Worm (Caenorhabditis elegans): ENCODE data around the gene Y81B9A.2.
A peak's percentile ranks its signal among the peaks of the same experiment; 100 is the strongest.

The Y81B9A.2 gene

ce11 chrX:9213873-9214341, 30.0 kb downstream of the Y81B9A.2 start, which contains the start of gene C35B8.3 (continued):
- no peak for TF ChIP-seq Y105C5A.15 (GFP tag; IDR thresholded peaks at IDR 0.05)
- no peak for TF ChIP-seq ceh-32 (tag; optimal IDR thresholded peaks at IDR 0.05; ENCODE audit: poor library complexity)
- no peak for TF ChIP-seq lin-29 (GFP tag; IDR thresholded peaks at IDR 0.05)
- TF ChIP-seq daf-16 (GFP tag; optimal IDR thresholded peaks at IDR 0.05), result no peak
- peak; percentile 81 for TF ChIP-seq daf-16 (tag; optimal IDR thresholded peaks at IDR 0.05)
- TF ChIP-seq R02D3.7 (tag; optimal IDR thresholded peaks at IDR 0.05), result no peak
- TF ChIP-seq tag-97 (GFP tag; IDR thresholded peaks at IDR 0.05), result no peak
- TF ChIP-seq egl-43 (GFP tag; IDR thresholded peaks at IDR 0.05), result no peak
- no peak for TF ChIP-seq dmd-9 (GFP tag; IDR thresholded peaks at IDR 0.05)
- no peak for TF ChIP-seq ceh-20 (GFP tag; IDR thresholded peaks at IDR 0.05)
- TF ChIP-seq unc-62 (GFP tag; optimal IDR thresholded peaks at IDR 0.05 in 1 of 2), result peak in 1 of 2 experiments; percentile 84
- TF ChIP-seq unc-62 (tag; optimal IDR thresholded peaks at IDR 0.05), result no peak
- TF ChIP-seq snpc-4 (tag; optimal IDR thresholded peaks at IDR 0.05), result no peak
- TF ChIP-seq fkh-10 (GFP tag; optimal IDR thresholded peaks at IDR 0.05), result no peak
- no peak for TF ChIP-seq F44E2.7 (GFP tag; IDR thresholded peaks at IDR 0.05)
- TF ChIP-seq madf-9 (GFP tag; conservative IDR thresholded peaks at IDR 0.05), result no peak
- TF ChIP-seq mdt-29 (GFP tag; IDR thresholded peaks at IDR 0.05), result no peak
- no peak for TF ChIP-seq cey-2 (tag; optimal IDR thresholded peaks at IDR 0.05; ENCODE audit: borderline replicate concordance, insufficient read depth)
- TF ChIP-seq nhr-111 (GFP tag; optimal IDR thresholded peaks at IDR 0.05), result no peak
- TF ChIP-seq zip-11 (GFP tag; IDR thresholded peaks at IDR 0.05), result no peak
- no peak for TF ChIP-seq lin-39 (tag; optimal IDR thresholded peaks at IDR 0.05)
- TF ChIP-seq unc-130 (GFP tag; optimal IDR thresholded peaks at IDR 0.05), result no peak
- no peak for TF ChIP-seq T20F7.1 (GFP tag; optimal IDR thresholded peaks at IDR 0.05)
- TF ChIP-seq nhr-11 (tag; optimal IDR thresholded peaks at IDR 0.05), result no peak
- no peak for TF ChIP-seq F10B5.3 (tag; optimal IDR thresholded peaks at IDR 0.05)
- peak; percentile 97 for TF ChIP-seq aha-1 (tag)
- no peak for TF ChIP-seq D1046.2 (GFP tag; IDR thresholded peaks at IDR 0.05)
- TF ChIP-seq ztf-11 (tag; optimal IDR thresholded peaks at IDR 0.05), result no peak
- TF ChIP-seq F49E8.2 (tag; optimal IDR thresholded peaks at IDR 0.05; ENCODE audit: borderline replicate concordance), result no peak
- TF ChIP-seq ceh-44 (GFP tag; IDR thresholded peaks at IDR 0.05), result no peak
- no peak for TF ChIP-seq lin-13 (GFP tag; optimal IDR thresholded peaks at IDR 0.05)
- peak in 1 of 2 experiments; percentile 36 for TF ChIP-seq hif-1 (tag; optimal IDR thresholded peaks at IDR 0.05)
- no peak for TF ChIP-seq ces-1 (GFP tag; optimal IDR thresholded peaks at IDR 0.05)
- no peak for TF ChIP-seq ZK546.5 (tag; optimal IDR thresholded peaks at IDR 0.05)
- TF ChIP-seq hmg-1.1 (GFP tag; IDR thresholded peaks at IDR 0.05), result no peak
- TF ChIP-seq ceh-82 (tag; optimal IDR thresholded peaks at IDR 0.05), result no peak
- TF ChIP-seq daf-12 (tag; optimal IDR thresholded peaks at IDR 0.05), result no peak
- TF ChIP-seq daf-19 (GFP tag; conservative IDR thresholded peaks at IDR 0.05), result no peak
- no peak for TF ChIP-seq ztf-7 (tag; optimal IDR thresholded peaks at IDR 0.05)
- no peak for TF ChIP-seq pqm-1 (tag; optimal IDR thresholded peaks at IDR 0.05)
- TF ChIP-seq zfp-2 (tag; optimal IDR thresholded peaks at IDR 0.05), result no peak
- no peak for TF ChIP-seq madf-5 (GFP tag; IDR thresholded peaks at IDR 0.05)
- no peak for TF ChIP-seq set-16 (GFP tag; IDR thresholded peaks at IDR 0.05)
- peak; percentile 35 for TF ChIP-seq nhr-102 (tag; optimal IDR thresholded peaks at IDR 0.05)
- no peak for TF ChIP-seq lin-1 (GFP tag; IDR thresholded peaks at IDR 0.05)
- TF ChIP-seq rbr-2 (tag; optimal IDR thresholded peaks at IDR 0.05), result no peak
- no peak for TF ChIP-seq nhr-42 (GFP tag; IDR thresholded peaks at IDR 0.05)
- peak; percentile 22 for TF ChIP-seq gei-8 (GFP tag; optimal IDR thresholded peaks at IDR 0.05)
- peak; percentile 15 to 91 for TF ChIP-seq mdl-1 (tag; optimal IDR thresholded peaks at IDR 0.05)
- no peak for TF ChIP-seq vab-7 (GFP tag; IDR thresholded peaks at IDR 0.05)
- TF ChIP-seq nhr-237 (tag; optimal IDR thresholded peaks at IDR 0.05), result no peak
- no peak for TF ChIP-seq attf-4 (tag; optimal IDR thresholded peaks at IDR 0.05)
- no peak for TF ChIP-seq fos-1 (tag; optimal IDR thresholded peaks at IDR 0.05)

Data from whole organism, L4 larva.